Worm (Caenorhabditis elegans) whole organism, young adult: Measurements from ENCODE around the gene lin-48.

Experiments
- F55B11.4 ChIP-seq: sonication (generic microtip); optimal IDR thresholded peaks from 2 replicates; lab custom pipeline; 2016; ENCODE audit warnings: missing compliant biosample characterization, missing genetic modification characterization, borderline replicate concordance; ENCODE audit not compliant: insufficient read depth
- Y95B8A.8 ChIP-seq: fragments of 200-800 bp; sonication (Bioruptor generic); IDR thresholded peaks from 2 replicates; pipeline ENCODE4 v1.3.6; 2022; ENCODE audit warnings: missing genetic modification reagents, missing genetic modification characterization, missing compliant biosample characterization
- atf-7 ChIP-seq: sonication (generic microtip); optimal IDR thresholded peaks from 2 replicates; lab custom pipeline; 2017; ENCODE audit warnings: mild to moderate bottlenecking, missing genetic modification characterization, missing compliant biosample characterization
- efl-1 ChIP-seq: fragments of 150-350 bp; optimal IDR thresholded peaks from 2 replicates; lab custom pipeline; 2014; ENCODE audit warnings: missing biosample characterization, missing genetic modification reagents, missing genetic modification characterization
- hrde-1 ChIP-seq: sonication (generic microtip); optimal IDR thresholded peaks from 2 replicates; lab custom pipeline; 2016; ENCODE audit warnings: missing genetic modification characterization, mild to moderate bottlenecking, missing compliant biosample characterization, moderate library complexity, missing genotype, missing genetic modification reagents, borderline replicate concordance
- lag-1 ChIP-seq: fragments of 200-800 bp; sonication (Bioruptor generic); IDR thresholded peaks from 2 replicates; pipeline ENCODE4 v1.3.6; 2022; ENCODE audit warnings: missing genetic modification reagents, missing genetic modification characterization, missing compliant biosample characterization
- lin-35 ChIP-seq, 3 experiments: fragments of 150-350 bp in 2 of 3; sonication (generic microtip) in 1 of 3; optimal IDR thresholded peaks; 2 replicates each; lab custom pipeline; 2014 to 2018; ENCODE audit warnings: missing biosample characterization in 3 of 3, missing genetic modification characterization in 3 of 3, missing genetic modification reagents in 3 of 3
- lin-40 ChIP-seq: sonication (generic microtip); optimal IDR thresholded peaks from 2 replicates; lab custom pipeline; 2016; ENCODE audit warnings: missing genetic modification characterization, mild to moderate bottlenecking, missing compliant biosample characterization, missing genotype, missing genetic modification reagents
- nhr-90 ChIP-seq: sonication (generic microtip); optimal IDR thresholded peaks from 2 replicates; lab custom pipeline; 2016; ENCODE audit warnings: missing genotype, mild to moderate bottlenecking, missing genetic modification characterization, missing compliant biosample characterization
- snpc-1.3 ChIP-seq: sonication (generic microtip); optimal IDR thresholded peaks from 2 replicates; lab custom pipeline; 2017; ENCODE audit warnings: missing genetic modification characterization, mild to moderate bottlenecking, missing compliant biosample characterization, antibody characterized with exemption, moderate library complexity, missing genotype, missing genetic modification reagents; ENCODE audit not compliant: insufficient read depth
- snpc-4 ChIP-seq, 5 experiments: fragments of 150-350 bp in 1 of 5; sonication (generic microtip) in 4 of 5; optimal IDR thresholded peaks; 2 replicates each; lab custom pipeline; 2014 to 2018; ENCODE audit warnings: missing genetic modification characterization in 5 of 5, missing biosample characterization in 3 of 5, antibody characterized with exemption in 2 of 5, mild to moderate bottlenecking in 2 of 5, missing compliant biosample characterization in 2 of 5, missing genotype in 2 of 5, moderate library complexity in 2 of 5, missing genetic modification reagents in 1 of 5
- tlf-1 ChIP-seq: fragments of 200-800 bp; sonication (Bioruptor generic); optimal IDR thresholded peaks from 2 replicates; lab custom pipeline; 2018; ENCODE audit warnings: mild to moderate bottlenecking, missing genetic modification characterization, missing compliant biosample characterization
- unc-130 ChIP-seq: sonication (generic microtip); optimal IDR thresholded peaks from 2 replicates; lab custom pipeline; 2016; ENCODE audit warnings: missing genetic modification reagents, missing genetic modification characterization, missing compliant biosample characterization

DNA sequence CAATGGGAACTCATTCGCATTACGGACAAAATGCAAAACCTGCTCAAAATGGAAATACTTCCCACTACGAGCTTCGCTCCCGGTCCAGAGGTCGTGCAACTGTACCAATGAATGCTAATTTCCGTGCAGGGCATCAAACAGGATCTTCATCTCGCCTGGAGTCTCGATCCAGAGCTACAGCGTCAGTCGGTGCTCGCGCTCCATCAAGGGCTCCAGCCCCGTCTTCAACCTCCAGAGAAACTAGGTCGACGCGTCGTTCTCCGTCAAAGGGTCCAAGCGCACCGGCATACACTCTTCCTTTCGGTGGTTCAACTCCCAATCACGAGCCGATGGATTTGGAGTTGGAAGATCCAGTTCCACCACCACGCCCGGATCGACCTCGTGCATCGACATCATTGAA is 7.5 kb upstream of the lin-48 start:
- no peak for TF ChIP-seq snpc-4 (GFP tag; optimal IDR thresholded peaks at IDR 0.05; lab: Kevin White, UChicago)
- TF ChIP-seq snpc-4 (tag; optimal IDR thresholded peaks at IDR 0.05; lab: Kevin White, UChicago): no peak
- TF ChIP-seq efl-1 (GFP tag; lab: Kevin White, UChicago): no peak
- TF ChIP-seq nhr-90 (tag; lab: Kevin White, UChicago): no peak
- no peak for TF ChIP-seq atf-7
- TF ChIP-seq tlf-1: no peak
- TF ChIP-seq snpc-1.3 (tag; lab: Kevin White, UChicago): no peak
- TF ChIP-seq lag-1 (GFP tag; lab: Robert Waterston, UW): no peak
- no peak for TF ChIP-seq lin-35 (GFP tag; optimal IDR thresholded peaks at IDR 0.05; lab: Kevin White, UChicago)
- TF ChIP-seq lin-40 (tag; lab: Kevin White, UChicago): no peak
- no peak for TF ChIP-seq unc-130
- no peak for TF ChIP-seq Y95B8A.8
- TF ChIP-seq hrde-1 (tag; lab: Kevin White, UChicago): no peak
- no peak for TF ChIP-seq F55B11.4 (tag; lab: Kevin White, UChicago)
